Fruit fly (Drosophila melanogaster) whole organism, prepupa: ENCODE results near the gene Cbl.

Experiments
- CG31627 ChIP-seq: fragments of 200-800 bp; sonication (Bioruptor generic); optimal IDR thresholded peaks from 3 replicates; lab custom pipeline; 2016; ENCODE audit warnings: missing biosample characterization, missing genetic modification characterization
- CG4318 ChIP-seq: fragments of 200-800 bp; sonication (Bioruptor generic); optimal IDR thresholded peaks from 3 replicates; lab custom pipeline; 2017; ENCODE audit warnings: missing biosample characterization, mild to moderate bottlenecking, missing genetic modification characterization
- CG6163 ChIP-seq: fragments of 200-800 bp; sonication (Bioruptor generic); IDR thresholded peaks from 3 replicates; pipeline ENCODE4 v1.3.6; 2022; ENCODE audit warnings: missing biosample characterization, missing genetic modification characterization
- CG6854 ChIP-seq: fragments of 200-800 bp; sonication (Bioruptor generic); optimal IDR thresholded peaks from 2 replicates; lab custom pipeline; 2017; ENCODE audit warnings: missing biosample characterization, mild to moderate bottlenecking, missing genetic modification characterization
- Lpt ChIP-seq: fragments of 200-800 bp; sonication (Bioruptor generic); optimal IDR thresholded peaks from 3 replicates; lab custom pipeline; 2016; ENCODE audit warnings: missing biosample characterization, missing genetic modification characterization
- Sox14 ChIP-seq: fragments of 200-800 bp; sonication (Bioruptor generic); optimal IDR thresholded peaks from 3 replicates; lab custom pipeline; 2016; ENCODE audit warnings: missing biosample characterization, missing genetic modification characterization
- Sox15 ChIP-seq: fragments of 200-800 bp; sonication (Bioruptor generic); optimal IDR thresholded peaks from 3 replicates; lab custom pipeline; 2016; ENCODE audit warnings: missing biosample characterization, missing genetic modification characterization
- eg ChIP-seq: fragments of 200-800 bp; sonication (Bioruptor generic); IDR thresholded peaks from 3 replicates; pipeline ENCODE4 v1.3.6; 2022; ENCODE audit warnings: missing biosample characterization, missing genetic modification characterization
- esn ChIP-seq: fragments of 200-800 bp; sonication (Bioruptor generic); optimal IDR thresholded peaks from 2 replicates; lab custom pipeline; 2016; ENCODE audit warnings: missing biosample characterization, mild to moderate bottlenecking, missing genetic modification characterization, moderate library complexity
- fd59A ChIP-seq: fragments of 200-800 bp; sonication (Bioruptor generic); optimal IDR thresholded peaks from 2 replicates; lab custom pipeline; 2017; ENCODE audit warnings: missing biosample characterization, mild to moderate bottlenecking, missing genetic modification characterization, missing genetic modification reagents
- pdm3 ChIP-seq: fragments of 200-800 bp; sonication (Bioruptor generic); optimal IDR thresholded peaks from 3 replicates; lab custom pipeline; 2016; ENCODE audit warnings: missing biosample characterization, missing genetic modification characterization
- spab ChIP-seq: fragments of 200-800 bp; sonication (Bioruptor generic); optimal IDR thresholded peaks from 2 replicates; lab custom pipeline; 2017; ENCODE audit warnings: missing biosample characterization, mild to moderate bottlenecking, missing genetic modification characterization, missing genetic modification reagents
- svp ChIP-seq: fragments of 200-800 bp; sonication (Bioruptor generic); peaks from one replicate; lab custom pipeline; 2016; ENCODE audit warnings: missing biosample characterization, missing genetic modification characterization

DNA sequence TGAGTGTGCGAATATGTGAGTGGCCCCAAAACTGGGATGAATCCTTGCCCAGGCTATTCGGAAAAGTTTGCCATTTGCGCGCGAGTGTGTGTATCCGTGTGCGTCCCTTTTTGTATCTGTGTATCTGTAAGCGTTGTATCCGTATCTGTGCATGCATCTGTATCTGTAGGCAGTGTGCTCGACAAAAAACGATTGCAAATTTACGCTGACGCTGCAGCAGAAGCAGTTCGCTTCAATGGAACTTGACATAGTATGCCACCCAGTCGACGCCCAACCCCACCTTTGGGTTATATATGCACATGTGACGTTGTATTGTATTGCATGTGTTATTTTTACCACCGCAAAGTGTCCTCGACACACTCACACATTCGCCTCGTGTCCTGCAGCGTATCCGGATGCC lies 28.6 kb upstream of the Cbl start:
- TF ChIP-seq svp (GFP tag; lab: Kevin White, UChicago) (no peak), spab (GFP tag; lab: Kevin White, UChicago) (no peak), CG4318 (no peak), pdm3 (GFP tag; lab: Kevin White, UChicago) (no peak), Lpt (no peak), CG6163 (GFP tag; lab: Robert Waterston, UW) (no peak), Sox15 (GFP tag; lab: Kevin White, UChicago) (no peak), CG6854 (GFP tag; lab: Kevin White, UChicago) (no peak), esn (GFP tag; lab: Kevin White, UChicago) (no peak), fd59A (GFP tag; lab: Kevin White, UChicago) (no peak), eg (GFP tag; lab: Robert Waterston, UW) (no peak), CG31627 (GFP tag; lab: Kevin White, UChicago) (no peak), Sox14 (GFP tag; lab: Kevin White, UChicago) (no peak)
